Worm (Caenorhabditis elegans): ENCODE data around the gene nstp-3.

The nstp-3 gene

DNA sequence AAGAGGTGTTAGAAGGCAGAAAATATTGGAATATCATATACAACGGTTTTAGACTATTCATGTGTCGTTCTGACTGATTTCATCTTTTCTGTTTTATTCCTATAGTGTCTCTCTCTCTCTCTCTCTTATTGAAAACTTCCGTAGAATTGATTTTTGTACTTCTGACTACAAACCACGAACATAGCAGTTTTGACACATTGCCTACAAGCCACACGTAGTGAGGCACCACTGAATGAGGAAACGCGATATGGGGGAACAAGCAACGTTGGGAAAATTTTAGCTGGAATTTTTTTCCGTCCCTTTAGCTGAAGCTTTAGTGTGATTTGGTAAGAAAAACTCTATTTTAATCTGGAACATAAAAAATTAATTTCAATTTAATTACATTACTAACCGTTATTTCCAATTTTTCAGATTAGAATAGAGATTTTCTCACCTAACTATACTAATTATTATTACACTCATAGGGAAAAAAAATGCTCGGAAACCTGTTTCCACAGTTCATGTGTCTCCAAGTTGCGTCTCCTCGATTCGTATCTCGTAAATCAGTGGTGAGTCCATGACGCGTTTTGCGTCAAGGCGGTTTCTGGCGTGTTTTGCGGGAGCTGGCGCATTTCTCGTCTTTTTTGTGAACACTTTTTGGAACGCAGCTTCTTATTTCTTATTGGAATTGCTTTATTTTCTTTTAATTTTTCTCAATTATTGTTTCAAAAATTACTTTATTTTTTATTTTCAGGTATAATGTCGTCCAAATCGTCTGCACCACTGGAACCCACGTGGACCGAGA is 7.3 kb downstream of the nstp-3 start, which contains the start of the genes nhr-142 and F44E7.9 (continued):
- TF ChIP-seq elt-2 (tag; optimal IDR thresholded peaks at IDR 0.05) (peak; percentile 42), lin-13 (GFP tag; optimal IDR thresholded peaks at IDR 0.05) (peak; percentile 89), snu-23 (GFP tag; optimal IDR thresholded peaks at IDR 0.05) (peak; percentile 89), efl-3 (GFP tag; optimal IDR thresholded peaks at IDR 0.05) (no peak), aly-2 (tag; optimal IDR thresholded peaks at IDR 0.05) (no peak), ceh-63 (GFP tag; optimal IDR thresholded peaks at IDR 0.05) (no peak), nhr-237 (tag; optimal IDR thresholded peaks at IDR 0.05) (peak; percentile 64), unc-98 (GFP tag; IDR thresholded peaks at IDR 0.05) (no peak), Y116A8C.19 (tag; optimal IDR thresholded peaks at IDR 0.05; ENCODE audit: borderline replicate concordance) (no peak), sptf-1 (tag; optimal IDR thresholded peaks at IDR 0.05) (no peak), ceh-90 (tag; optimal IDR thresholded peaks at IDR 0.05) (no peak), nhr-71 (tag; optimal IDR thresholded peaks at IDR 0.05) (peak; percentile 92), nhr-12 (tag; optimal IDR thresholded peaks at IDR 0.05) (no peak)

DNA sequence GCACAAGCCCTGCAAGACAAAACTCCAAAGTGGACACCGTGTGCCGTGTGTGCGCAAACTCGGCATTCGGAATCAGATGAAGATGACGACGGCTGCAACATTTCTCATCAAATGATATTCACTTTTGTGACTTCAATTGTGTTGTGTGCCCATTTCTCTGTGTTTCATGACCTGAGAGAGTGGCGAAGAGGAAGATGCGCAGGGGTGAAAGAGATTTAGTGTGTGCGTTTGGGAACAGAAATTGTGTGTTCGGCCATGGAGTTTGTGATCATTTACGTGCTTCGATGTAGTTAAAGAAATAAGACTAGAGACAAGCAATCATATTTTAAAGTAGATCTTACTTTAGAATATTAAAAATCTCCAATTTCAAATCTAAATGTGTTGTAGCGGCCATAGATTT is 9.4 kb downstream of the nstp-3 start:
- TF ChIP-seq nhr-84 (tag; optimal IDR thresholded peaks at IDR 0.05) (no peak), nhr-12 (tag; optimal IDR thresholded peaks at IDR 0.05) (no peak), lin-14 (GFP tag; optimal IDR thresholded peaks at IDR 0.05) (peak; percentile 62), nhr-20 (tag; optimal IDR thresholded peaks at IDR 0.05) (peak; percentile 0), hlh-17 (GFP tag; optimal IDR thresholded peaks at IDR 0.05; ENCODE audit: borderline replicate concordance) (no peak)

DNA sequence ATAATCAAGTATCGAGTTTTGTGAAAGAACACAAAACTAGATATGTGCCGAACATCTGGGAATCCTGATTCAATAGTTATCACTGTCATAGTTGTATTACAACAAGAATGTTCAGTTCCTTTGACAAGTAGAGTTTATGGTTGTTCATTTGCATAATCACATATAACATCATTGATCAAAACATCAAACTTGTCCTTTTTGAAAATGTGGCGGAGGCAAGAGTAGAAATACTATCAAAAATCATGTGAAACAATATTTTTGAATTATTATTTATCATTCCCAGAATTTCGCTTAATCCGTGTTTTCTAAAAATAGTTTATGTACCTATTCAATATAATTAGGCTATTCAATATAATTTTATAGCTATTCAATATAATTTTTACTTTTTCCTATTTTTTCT is 12.7 kb downstream of the nstp-3 start, which contains the start of gene F44E7.7:
F44E7.7 (minus strand) TSS at position 101 of the 400 bp plus-strand sequence.
- TF ChIP-seq nhr-19 (GFP tag; conservative IDR thresholded peaks at IDR 0.05): no peak

DNA sequence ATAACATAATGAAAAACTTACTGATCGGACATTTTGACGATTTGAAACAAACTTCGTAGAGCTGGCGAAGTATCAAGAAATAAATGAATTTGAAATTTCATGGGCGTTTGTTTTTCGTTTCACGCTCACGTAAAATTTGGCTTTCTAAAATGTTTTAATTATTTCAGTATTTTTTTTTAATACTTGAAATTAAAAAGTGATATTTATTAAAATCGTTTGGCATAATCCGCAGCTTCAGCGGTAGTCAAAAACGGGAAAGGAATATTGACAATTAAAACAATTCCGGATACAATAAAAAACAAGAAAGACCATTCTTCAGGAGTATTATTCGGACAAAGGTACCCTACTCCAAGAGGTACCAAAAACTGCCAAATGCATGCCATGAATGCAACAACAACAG is 15.3 kb downstream of the nstp-3 start, which contains the start of gene fbxa-183:
fbxa-183 (minus strand) TSS at position 101 of the 400 bp plus-strand sequence.
- TF ChIP-seq lin-13 (GFP tag; optimal IDR thresholded peaks at IDR 0.05) (no peak), dpl-1 (GFP tag; optimal IDR thresholded peaks at IDR 0.05) (no peak)

DNA sequence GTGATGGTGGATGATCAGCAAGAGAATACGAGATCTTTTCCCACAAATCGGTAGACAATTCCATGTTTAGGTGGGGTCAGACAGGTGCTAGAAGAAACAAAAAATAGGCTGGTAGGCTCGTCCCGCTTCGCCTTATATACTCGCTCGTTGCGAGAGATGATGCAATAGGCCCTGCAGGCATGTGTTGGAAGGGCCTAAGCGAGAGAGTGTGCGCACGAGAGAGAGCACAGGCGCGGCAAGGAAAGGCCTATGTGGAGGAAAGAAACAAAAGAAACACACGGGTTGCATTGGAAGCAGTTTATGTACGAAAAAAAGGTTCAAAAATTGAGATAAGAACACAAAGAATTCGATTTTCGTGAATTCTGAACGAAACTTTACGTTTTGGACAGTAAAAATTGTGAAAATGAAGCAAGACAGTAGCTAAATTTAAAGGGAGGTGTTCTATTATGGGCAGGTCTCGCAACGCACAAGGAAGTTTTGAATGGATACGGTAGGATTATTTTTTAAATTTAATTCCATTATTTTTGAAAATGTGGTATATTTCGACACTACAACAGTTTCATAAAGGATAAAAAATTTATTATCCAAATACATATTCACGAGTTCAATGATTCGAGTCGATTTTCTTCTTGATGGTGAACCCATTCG is 17.2 kb downstream of the nstp-3 start, which contains the start of gene F44E7.5:
F44E7.5 (minus strand) TSS at position 210 of the 648 bp plus-strand sequence.
- TF ChIP-seq mdl-1 (tag; optimal IDR thresholded peaks at IDR 0.05) (peak in 1 of 2 experiments; percentile 20), unc-62 (GFP tag; optimal IDR thresholded peaks at IDR 0.05) (no peak), mef-2 (tag; optimal IDR thresholded peaks at IDR 0.05) (no peak), sup-37 (GFP tag; optimal IDR thresholded peaks at IDR 0.05) (no peak), dsc-1 (tag; optimal IDR thresholded peaks at IDR 0.05) (no peak), xbp-1 (tag; optimal IDR thresholded peaks at IDR 0.05) (peak; percentile 8), elt-3 (tag; optimal IDR thresholded peaks at IDR 0.05) (peak in 3 of 6 experiments; percentile 11 to 74 (median 51)), ceh-8 (GFP tag; optimal IDR thresholded peaks at IDR 0.05) (no peak), ces-1 (GFP tag; optimal IDR thresholded peaks at IDR 0.05) (no peak), lin-13 (GFP tag; optimal IDR thresholded peaks at IDR 0.05) (peak; percentile 20), mab-9 (GFP tag; IDR thresholded peaks at IDR 0.05) (no peak), C04F5.9 (tag; optimal IDR thresholded peaks at IDR 0.05) (no peak), unc-30 (tag; optimal IDR thresholded peaks at IDR 0.05) (no peak), hpl-2 (GFP tag; optimal IDR thresholded peaks at IDR 0.05) (no peak), hlh-17 (GFP tag; optimal IDR thresholded peaks at IDR 0.05; ENCODE audit: borderline replicate concordance) (no peak), unc-98 (GFP tag; IDR thresholded peaks at IDR 0.05) (0 out of 2 replicates have a peak, but pooled peaks have one; percentile 4), nhr-237 (tag; optimal IDR thresholded peaks at IDR 0.05) (no peak), ztf-11 (tag; optimal IDR thresholded peaks at IDR 0.05) (no peak), ceh-88 (GFP tag; IDR thresholded peaks at IDR 0.05) (no peak), lin-39 (tag; optimal IDR thresholded peaks at IDR 0.05) (no peak), pqm-1 (tag; optimal IDR thresholded peaks at IDR 0.05) (no peak), unc-130 (tag; optimal IDR thresholded peaks at IDR 0.05) (no peak), swsn-7 (tag; optimal IDR thresholded peaks at IDR 0.05) (peak; percentile 2), nhr-84 (tag; optimal IDR thresholded peaks at IDR 0.05) (no peak), C16A3.4 (tag; optimal IDR thresholded peaks at IDR 0.05) (peak; percentile 53), unc-86 (tag; optimal IDR thresholded peaks at IDR 0.05) (no peak), snu-23 (GFP tag; optimal IDR thresholded peaks at IDR 0.05) (peak; percentile 72), elt-2 (tag; optimal IDR thresholded peaks at IDR 0.05) (peak; percentile 80), nhr-77 (tag; optimal IDR thresholded peaks at IDR 0.05) (no peak)

Data from whole organism, L1 larva.